Fruit fly (Drosophila melanogaster): Measurements from ENCODE around the gene dpr6.

DNA sequence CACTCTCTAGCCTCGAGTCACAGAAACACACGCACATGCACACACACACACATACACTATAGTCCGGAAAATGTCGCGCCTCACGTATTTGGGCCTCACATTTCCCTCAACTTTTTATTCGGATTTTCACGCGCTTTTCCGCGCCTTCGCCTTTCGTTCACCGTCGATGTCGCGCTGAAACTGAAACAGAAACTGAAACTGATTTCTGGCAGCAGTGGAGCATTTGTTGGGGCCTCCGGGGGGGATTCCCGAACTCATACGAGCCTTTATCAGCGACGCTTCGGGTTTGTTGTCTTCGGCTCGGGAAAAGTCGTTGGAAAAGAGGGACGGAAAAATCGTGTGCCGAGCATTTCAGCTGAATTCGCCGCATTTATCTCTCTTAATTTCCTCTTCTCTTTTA is 211.5 kb downstream of the dpr6 start, which contains the start of gene dpr10:
- no peak for TF ChIP-seq Sin3A (optimal IDR thresholded peaks at IDR 0.05)
- TF ChIP-seq ttk (optimal IDR thresholded peaks at IDR 0.05) = no peak
- TF ChIP-seq psq (optimal IDR thresholded peaks at IDR 0.05) = no peak

All from Kc167 (cell line).